Worm (Caenorhabditis elegans): Measurements from ENCODE around the gene Y56A3A.30.

DNA sequence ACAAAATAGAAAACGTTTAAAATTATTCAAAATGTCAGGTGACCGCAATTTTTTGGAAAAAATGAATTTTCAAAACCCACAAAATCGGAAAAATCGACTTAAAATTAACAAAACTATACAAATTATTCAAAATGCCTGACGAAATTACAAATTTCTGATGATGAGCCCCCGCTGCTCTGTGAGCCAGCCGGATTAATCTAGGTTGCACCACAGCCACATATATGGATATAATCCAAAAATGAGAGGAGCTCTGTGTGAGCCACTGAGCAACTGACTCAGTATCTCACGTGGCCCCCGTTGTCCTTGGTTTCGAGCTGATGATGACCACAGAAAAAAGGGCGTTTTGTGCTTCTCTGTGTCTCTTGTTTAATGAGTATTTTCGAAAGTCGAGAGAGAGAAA is 6.2 kb upstream of the Y56A3A.30 start:
- TF ChIP-seq W03F9.2 (tag; optimal IDR thresholded peaks at IDR 0.05) (no peak), him-1 (tag; optimal IDR thresholded peaks at IDR 0.05) (no peak), dao-5 (tag; optimal IDR thresholded peaks at IDR 0.05) (no peak)

All from whole organism, L4/young adult.